Worm (Caenorhabditis elegans) whole organism, late embryonic: ENCODE results near the gene F31B9.4.

Experiments
- C08G9.2 ChIP-seq: sonication (generic microtip); optimal IDR thresholded peaks from 2 replicates; lab custom pipeline; 2016; ENCODE audit warnings: mild to moderate bottlenecking, missing genetic modification characterization, moderate library complexity, missing compliant biosample characterization
- C38D4.7 ChIP-seq: fragments of 200-800 bp; sonication (Bioruptor generic); optimal IDR thresholded peaks from 2 replicates; lab custom pipeline; 2018; ENCODE audit warnings: mild to moderate bottlenecking, missing genetic modification characterization, moderate library complexity, missing compliant biosample characterization
- T23F11.4 ChIP-seq: fragments of 200-800 bp; sonication (Bioruptor generic); optimal IDR thresholded peaks from 2 replicates; lab custom pipeline; 2018; ENCODE audit warnings: mild to moderate bottlenecking, missing genetic modification characterization, missing compliant biosample characterization
- Y22D7AL.16 ChIP-seq: sonication (generic microtip); optimal IDR thresholded peaks from 2 replicates; lab custom pipeline; 2016; ENCODE audit warnings: missing genetic modification characterization, missing compliant biosample characterization
- ahr-1 ChIP-seq: sonication (generic microtip); optimal IDR thresholded peaks from 2 replicates; lab custom pipeline; 2016; ENCODE audit warnings: missing genetic modification characterization, missing compliant biosample characterization
- ceh-19 ChIP-seq: fragments of 200-800 bp; sonication (Bioruptor generic); optimal IDR thresholded peaks from 2 replicates; lab custom pipeline; 2018; ENCODE audit warnings: mild to moderate bottlenecking, missing genetic modification characterization, missing compliant biosample characterization
- ceh-2 ChIP-seq: sonication (generic microtip); optimal IDR thresholded peaks from 2 replicates; lab custom pipeline; 2016; ENCODE audit warnings: missing genotype, missing genetic modification characterization, missing compliant biosample characterization
- ceh-30 ChIP-seq: fragments of 150-350 bp; optimal IDR thresholded peaks from 2 replicates; lab custom pipeline; 2014; ENCODE audit warnings: missing biosample characterization, missing genetic modification characterization
- ceh-31 ChIP-seq: sonication (generic microtip); optimal IDR thresholded peaks from 2 replicates; lab custom pipeline; 2016; ENCODE audit warnings: missing genetic modification characterization, missing compliant biosample characterization
- ceh-34 ChIP-seq: sonication (generic microtip); optimal IDR thresholded peaks from 2 replicates; lab custom pipeline; 2016; ENCODE audit warnings: mild to moderate bottlenecking, missing genetic modification characterization, missing compliant biosample characterization
- ceh-45 ChIP-seq: fragments of 200-800 bp; sonication (Bioruptor generic); IDR thresholded peaks from 2 replicates; pipeline ENCODE4 v1.3.6; 2022; ENCODE audit warnings: missing genetic modification reagents, missing genetic modification characterization, missing compliant biosample characterization
- ceh-6 ChIP-seq: fragments of 200-800 bp; sonication (Bioruptor generic); optimal IDR thresholded peaks from 2 replicates; lab custom pipeline; 2018; ENCODE audit warnings: mild to moderate bottlenecking, missing genetic modification characterization, missing compliant biosample characterization
- che-1 ChIP-seq: sonication (generic microtip); optimal IDR thresholded peaks from 2 replicates; lab custom pipeline; 2016; ENCODE audit warnings: mild to moderate bottlenecking, missing genetic modification characterization, missing compliant biosample characterization
- dmd-4 ChIP-seq: sonication (generic microtip); optimal IDR thresholded peaks from 2 replicates; lab custom pipeline; 2016; ENCODE audit warnings: borderline replicate concordance, missing genetic modification characterization, missing compliant biosample characterization
- fax-1 ChIP-seq: sonication (generic microtip); optimal IDR thresholded peaks from 2 replicates; lab custom pipeline; 2016; ENCODE audit warnings: missing genotype, missing genetic modification characterization, missing compliant biosample characterization
- fkh-10 ChIP-seq: fragments of 150-350 bp; optimal IDR thresholded peaks from 2 replicates; lab custom pipeline; 2014; ENCODE audit warnings: missing biosample characterization, missing genetic modification reagents, missing genetic modification characterization
- hlh-13 ChIP-seq: fragments of 200-800 bp; sonication (Bioruptor generic); optimal IDR thresholded peaks from 2 replicates; lab custom pipeline; 2018; ENCODE audit warnings: mild to moderate bottlenecking, missing genetic modification characterization, missing compliant biosample characterization
- hlh-30 ChIP-seq: sonication (generic microtip); optimal IDR thresholded peaks from 2 replicates; lab custom pipeline; 2017; ENCODE audit warnings: antibody characterized with exemption, missing genetic modification characterization, missing compliant biosample characterization; ENCODE audit not compliant: insufficient read depth
- hlh-8 ChIP-seq: sonication (generic microtip); optimal IDR thresholded peaks from 2 replicates; lab custom pipeline; 2016; ENCODE audit warnings: missing genotype, missing genetic modification characterization, missing compliant biosample characterization
- lim-6 ChIP-seq: sonication (generic microtip); optimal IDR thresholded peaks from 2 replicates; lab custom pipeline; 2016; ENCODE audit warnings: missing genetic modification characterization, missing compliant biosample characterization
- madf-2 ChIP-seq: sonication (generic microtip); optimal IDR thresholded peaks from 2 replicates; lab custom pipeline; 2017; ENCODE audit warnings: missing genetic modification characterization, missing compliant biosample characterization
- npax-4 ChIP-seq: sonication (generic microtip); optimal IDR thresholded peaks from 2 replicates; lab custom pipeline; 2016; ENCODE audit warnings: missing genetic modification characterization, missing compliant biosample characterization
- odd-2 ChIP-seq: sonication (generic microtip); optimal IDR thresholded peaks from 2 replicates; lab custom pipeline; 2017; ENCODE audit warnings: antibody characterized with exemption, mild to moderate bottlenecking, missing genetic modification characterization, missing compliant biosample characterization
- pat-9 ChIP-seq: fragments of 200-800 bp; sonication (Bioruptor generic); optimal IDR thresholded peaks from 2 replicates; lab custom pipeline; 2018; ENCODE audit warnings: mild to moderate bottlenecking, missing genetic modification characterization, moderate library complexity, missing compliant biosample characterization
- pha-2 ChIP-seq: sonication (generic microtip); optimal IDR thresholded peaks from 2 replicates; lab custom pipeline; 2017; ENCODE audit warnings: mild to moderate bottlenecking, missing genetic modification characterization, missing compliant biosample characterization
- pros-1 ChIP-seq: fragments of 150-350 bp; optimal IDR thresholded peaks from 2 replicates; lab custom pipeline; 2014; ENCODE audit warnings: missing biosample characterization, missing genetic modification reagents, missing genetic modification characterization
- ref-2 ChIP-seq: sonication (generic microtip); optimal IDR thresholded peaks from 2 replicates; lab custom pipeline; 2016; ENCODE audit warnings: missing genetic modification characterization, missing compliant biosample characterization
- rnt-1 ChIP-seq: sonication (generic microtip); optimal IDR thresholded peaks from 2 replicates; lab custom pipeline; 2016; ENCODE audit warnings: missing genetic modification characterization, missing compliant biosample characterization
- sox-4 ChIP-seq: sonication (generic microtip); optimal IDR thresholded peaks from 2 replicates; lab custom pipeline; 2017; ENCODE audit warnings: mild to moderate bottlenecking, missing genetic modification characterization, inconsistent platforms, missing compliant biosample characterization
- unc-3 ChIP-seq, 2 experiments: fragments of 200-800 bp in 1 of 2; sonication (Bioruptor generic) in 1 of 2; sonication (generic microtip) in 1 of 2; conservative IDR thresholded peaks in 1 of 2; optimal IDR thresholded peaks in 1 of 2; 2 replicates each; pipeline versions ENCODE4 v1.3.6 to Lab custom; 2016 to 2022; ENCODE audit warnings: missing compliant biosample characterization in 2 of 2, missing genetic modification characterization in 2 of 2, missing genetic modification reagents in 1 of 2
- unc-42 ChIP-seq: sonication (generic microtip); optimal IDR thresholded peaks from 2 replicates; lab custom pipeline; 2016; ENCODE audit warnings: missing genotype, missing genetic modification characterization, missing compliant biosample characterization

F31B9.4 gene

DNA sequence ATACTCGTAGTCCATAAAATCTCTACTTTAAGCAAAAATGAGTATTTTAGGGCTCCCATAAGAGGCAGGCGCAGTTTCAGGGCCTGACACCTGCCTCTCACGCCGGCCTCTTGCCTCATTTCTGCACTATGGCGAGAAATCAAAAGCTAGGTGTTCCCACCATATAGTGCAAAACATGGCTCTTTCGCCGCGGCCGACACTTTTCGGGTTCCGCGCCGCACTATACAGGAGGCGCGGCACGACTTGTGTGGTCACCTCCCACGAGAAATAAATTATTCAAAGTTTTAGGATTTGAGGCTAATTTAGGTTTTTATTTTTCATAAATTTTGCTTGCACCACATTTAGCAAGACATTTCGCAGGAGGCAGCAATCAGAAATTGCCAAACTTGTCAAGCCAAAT lies 24.4 kb downstream of the F31B9.4 start:
- TF ChIP-seq dmd-4 (tag; lab: Kevin White, UChicago), result no peak
- no peak for TF ChIP-seq fkh-10 (GFP tag; lab: Kevin White, UChicago)
- TF ChIP-seq ceh-31 (tag; lab: Kevin White, UChicago), result no peak
- TF ChIP-seq ceh-45 (GFP tag; lab: Robert Waterston, UW), result no peak
- TF ChIP-seq ceh-30 (tag; lab: Kevin White, UChicago), result no peak
- TF ChIP-seq ahr-1, result no peak
- no peak for TF ChIP-seq C38D4.7 (GFP tag; lab: Kevin White, UChicago)
- no peak for TF ChIP-seq npax-4
- TF ChIP-seq Y22D7AL.16 (tag; lab: Kevin White, UChicago), result no peak
- no peak for TF ChIP-seq ceh-19 (GFP tag; lab: Kevin White, UChicago)
- TF ChIP-seq ceh-2, result no peak
- no peak for TF ChIP-seq odd-2
- no peak for TF ChIP-seq sox-4 (tag; lab: Kevin White, UChicago)
- TF ChIP-seq hlh-30 (tag; lab: Kevin White, UChicago), result no peak
- TF ChIP-seq unc-3 (GFP tag; conservative IDR thresholded peaks at IDR 0.05; lab: Robert Waterston, UW), result no peak
- no peak for TF ChIP-seq unc-3 (tag; optimal IDR thresholded peaks at IDR 0.05; lab: Kevin White, UChicago)
- TF ChIP-seq C08G9.2 (tag; lab: Kevin White, UChicago), result no peak
- no peak for TF ChIP-seq madf-2 (tag; lab: Kevin White, UChicago)
- no peak for TF ChIP-seq lim-6 (tag; lab: Kevin White, UChicago)
- no peak for TF ChIP-seq hlh-13 (GFP tag; lab: Kevin White, UChicago)

DNA sequence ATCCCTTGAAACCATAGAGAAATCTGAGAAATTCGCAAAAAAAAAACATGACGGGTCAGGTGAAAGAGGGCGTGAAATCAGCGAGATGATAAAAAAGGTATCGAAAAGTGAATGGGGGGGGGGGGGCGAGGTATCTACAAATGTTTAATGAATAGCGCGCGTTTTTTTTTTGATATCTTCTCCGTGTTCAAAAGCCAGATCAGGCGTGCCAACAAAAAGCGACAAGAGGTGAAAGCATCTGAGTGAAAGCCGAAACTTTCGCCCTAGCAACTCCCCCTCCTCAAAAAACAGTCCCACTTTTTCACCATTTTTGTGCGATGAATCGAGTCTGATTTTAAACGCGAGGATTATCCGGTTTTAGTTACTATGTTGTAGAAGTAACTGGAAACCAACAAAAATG lies 28.9 kb downstream of the F31B9.4 start:
- no peak for TF ChIP-seq ahr-1
- TF ChIP-seq madf-2 (tag; lab: Kevin White, UChicago), result no peak
- TF ChIP-seq unc-42 (tag; lab: Kevin White, UChicago), result no peak
- no peak for TF ChIP-seq ceh-45 (GFP tag; lab: Robert Waterston, UW)
- no peak for TF ChIP-seq che-1
- TF ChIP-seq ceh-19 (GFP tag; lab: Kevin White, UChicago), result no peak

DNA sequence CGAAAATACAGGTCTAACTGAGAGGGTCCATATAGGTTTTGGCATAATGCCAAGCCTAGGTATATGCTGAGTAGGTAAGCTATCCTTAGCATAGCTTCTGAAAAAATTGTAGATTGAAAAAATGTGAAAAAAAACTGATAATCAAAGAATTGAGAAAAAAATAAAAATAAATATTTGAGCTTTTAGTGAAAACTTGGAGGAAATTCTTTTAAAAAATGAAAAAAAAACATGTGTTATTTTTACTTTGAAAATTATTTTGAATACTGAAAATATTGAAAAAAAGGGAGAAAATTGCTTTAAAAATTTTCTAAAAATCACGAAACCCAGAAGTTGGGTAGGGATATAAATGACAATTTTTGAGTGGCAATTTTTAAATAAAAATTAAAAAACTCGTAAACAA lies 29.4 kb downstream of the F31B9.4 start, which contains the start of gene F53H4.3:
F53H4.3 (minus strand) TSS at position 101 of the 400 bp plus-strand sequence.
- no peak for TF ChIP-seq pros-1 (tag; lab: Kevin White, UChicago)
- no peak for TF ChIP-seq madf-2 (tag; lab: Kevin White, UChicago)

DNA sequence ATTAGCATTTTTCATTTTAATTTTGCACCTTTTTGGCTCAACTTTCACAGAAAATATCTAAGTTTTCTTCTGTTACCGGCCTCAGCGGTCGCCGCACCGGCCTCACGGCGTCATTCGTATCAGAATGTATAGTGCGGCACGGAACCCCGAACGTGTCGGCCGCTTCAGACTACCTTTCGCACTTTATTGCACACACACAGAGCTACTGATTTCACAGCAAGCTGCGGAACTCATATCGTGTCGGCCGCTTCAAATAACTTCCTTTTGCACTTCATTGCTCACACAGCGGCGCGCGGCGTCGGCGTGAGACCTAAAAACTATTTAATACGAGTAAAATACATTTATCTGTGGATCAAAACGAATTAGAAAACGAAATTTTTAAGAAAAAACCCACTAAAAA lies 32.4 kb downstream of the F31B9.4 start:
- TF ChIP-seq unc-42 (tag; lab: Kevin White, UChicago) (no peak), ceh-30 (tag; lab: Kevin White, UChicago) (no peak), dmd-4 (tag; lab: Kevin White, UChicago) (no peak)

DNA sequence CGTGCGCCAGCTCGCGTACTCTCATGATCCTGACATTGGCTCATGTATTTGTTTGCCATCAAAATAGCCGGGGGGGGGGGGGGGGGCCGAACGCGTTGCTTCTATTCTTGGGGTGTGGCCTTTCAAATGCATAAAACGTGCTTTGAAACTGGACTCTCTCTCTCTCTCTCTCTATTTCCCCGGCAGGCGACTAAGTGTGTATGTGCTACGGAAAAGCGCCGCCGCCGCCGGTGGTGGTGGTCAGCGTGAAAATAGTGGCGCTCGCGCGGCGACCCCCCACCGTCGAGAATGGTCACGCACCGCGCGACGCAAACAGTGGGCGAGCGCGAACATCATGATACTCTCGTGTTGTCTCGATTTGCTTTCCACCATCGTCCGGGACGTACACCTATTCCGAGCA lies 35.9 kb downstream of the F31B9.4 start:
- no peak for TF ChIP-seq npax-4
- peak; percentile 26 for TF ChIP-seq ref-2 (tag; lab: Kevin White, UChicago)
- TF ChIP-seq pha-2, result peak; percentile 29
- TF ChIP-seq ceh-34 (tag; lab: Kevin White, UChicago), result peak; percentile 54

DNA sequence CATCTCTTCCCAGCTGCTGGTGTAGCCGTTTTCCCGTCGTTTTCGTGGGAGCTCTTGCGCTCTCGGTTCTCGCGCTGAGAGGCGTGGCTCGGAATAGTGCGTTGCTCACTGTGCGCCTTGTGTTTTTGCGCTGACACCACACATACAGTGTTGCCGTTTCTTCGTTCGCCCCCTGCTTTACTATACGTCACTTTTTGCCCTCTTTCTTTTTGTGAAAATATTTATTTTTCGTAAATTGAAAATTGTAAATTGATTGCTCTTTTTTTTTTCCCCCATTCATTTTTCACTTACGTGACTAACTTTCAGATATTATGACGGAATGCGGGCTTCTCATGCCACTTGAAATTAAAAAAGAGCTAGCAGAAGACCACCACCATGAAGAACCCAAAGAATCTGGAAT lies 38.1 kb downstream of the F31B9.4 start, which contains the start of gene gmeb-2:
gmeb-2 (plus strand) TSS at position 301 of the 400 bp plus-strand sequence.
- TF ChIP-seq hlh-13 (GFP tag; lab: Kevin White, UChicago) (no peak), ceh-45 (GFP tag; lab: Robert Waterston, UW) (no peak), rnt-1 (no peak), npax-4 (no peak), fax-1 (no peak), hlh-8 (tag; lab: Kevin White, UChicago) (no peak)

DNA sequence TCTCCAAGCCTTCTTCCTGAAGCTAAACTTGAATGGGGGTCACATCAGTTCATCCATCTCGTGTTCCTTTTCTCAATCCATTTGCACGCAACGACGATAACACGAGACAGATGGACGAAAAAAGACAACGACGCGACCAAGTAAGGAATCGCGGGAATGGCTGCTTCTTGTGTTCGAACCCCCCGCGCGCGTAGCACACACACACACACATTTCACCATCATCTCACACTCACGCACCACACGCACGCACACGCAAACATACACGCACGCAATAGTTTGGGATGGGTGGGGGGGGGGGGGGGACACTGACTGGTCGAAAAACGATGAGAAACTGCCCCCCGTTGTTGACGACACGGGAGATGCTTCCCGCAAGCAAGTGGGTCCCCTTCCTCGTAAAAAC lies 40.0 kb downstream of the F31B9.4 start:
- TF ChIP-seq pat-9 (tag; lab: Kevin White, UChicago), result no peak
- TF ChIP-seq ceh-19 (GFP tag; lab: Kevin White, UChicago), result peak; percentile 21
- peak; percentile 29 for TF ChIP-seq che-1
- peak; percentile 29 for TF ChIP-seq ceh-6 (GFP tag; lab: Kevin White, UChicago)
- peak; percentile 10 for TF ChIP-seq T23F11.4 (GFP tag; lab: Kevin White, UChicago)
